Fruit fly (Drosophila melanogaster) whole organism, embryonic: ENCODE measurements around the gene HDAC1.

Experiments used
- Antp ChIP-seq: fragments of 200-800 bp; sonication (Bioruptor generic); optimal IDR thresholded peaks from 3 replicates; lab custom pipeline; 2016; ENCODE audit warnings: missing biosample characterization, missing genetic modification characterization
- Blimp-1 ChIP-seq: fragments of 200-800 bp; sonication (Bioruptor generic); optimal IDR thresholded peaks from 3 replicates; lab custom pipeline; 2018; ENCODE audit warnings: missing biosample characterization, missing genetic modification characterization, mild to moderate bottlenecking, moderate library complexity, missing genetic modification reagents
- CG10543 ChIP-seq: fragments of 200-800 bp; sonication (Bioruptor generic); optimal IDR thresholded peaks from 3 replicates; lab custom pipeline; 2017; ENCODE audit warnings: missing biosample characterization, mild to moderate bottlenecking, missing genetic modification characterization, moderate library complexity
- CG10979 ChIP-seq: fragments of 200-800 bp; sonication (Bioruptor generic); optimal IDR thresholded peaks from 2 replicates; lab custom pipeline; 2018; ENCODE audit warnings: missing biosample characterization, mild to moderate bottlenecking, missing genetic modification characterization, moderate library complexity
- CG11723 ChIP-seq: fragments of 200-800 bp; sonication (Bioruptor generic); optimal IDR thresholded peaks from 2 replicates; lab custom pipeline; 2017; ENCODE audit warnings: missing biosample characterization, mild to moderate bottlenecking, missing genetic modification characterization
- CG12219 ChIP-seq: fragments of 200-800 bp; sonication (Bioruptor generic); optimal IDR thresholded peaks from 3 replicates; lab custom pipeline; 2018; ENCODE audit warnings: missing biosample characterization, mild to moderate bottlenecking, missing genetic modification characterization
- CG14014 ChIP-seq: fragments of 200-800 bp; sonication (Bioruptor generic); IDR thresholded peaks from 2 replicates; pipeline ENCODE4 v1.3.6; 2022; ENCODE audit warnings: missing biosample characterization, missing genetic modification characterization
- CG16779 ChIP-seq: fragments of 200-800 bp; sonication (Bioruptor generic); IDR thresholded peaks from 2 replicates; pipeline ENCODE4 v1.3.6; 2022; ENCODE audit warnings: missing biosample characterization, missing genetic modification characterization
- CG17361 ChIP-seq: fragments of 200-800 bp; sonication (Bioruptor generic); IDR thresholded peaks from 3 replicates; pipeline ENCODE4 v1.3.6; 2022; ENCODE audit warnings: missing biosample characterization, missing genetic modification characterization
- CG17829 ChIP-seq: fragments of 200-800 bp; optimal IDR thresholded peaks from 2 replicates; lab custom pipeline; 2019; ENCODE audit warnings: missing biosample characterization, mild to moderate bottlenecking, missing genetic modification characterization, moderate library complexity
- CG33557 ChIP-seq: fragments of 200-800 bp; sonication (Bioruptor generic); optimal IDR thresholded peaks from 2 replicates; lab custom pipeline; 2019; ENCODE audit warnings: missing biosample characterization, mild to moderate bottlenecking, missing genetic modification characterization, moderate library complexity
- CG4360 ChIP-seq: fragments of 200-800 bp; sonication (Bioruptor generic); IDR thresholded peaks from 2 replicates; pipeline ENCODE4 v1.3.6; 2022; ENCODE audit warnings: missing biosample characterization, missing genetic modification characterization
- CG4730 ChIP-seq: fragments of 200-800 bp; sonication (Bioruptor generic); IDR thresholded peaks from 2 replicates; pipeline ENCODE4 v1.3.6; 2022; ENCODE audit warnings: missing biosample characterization, missing genetic modification characterization
- CG6683 ChIP-seq: fragments of 200-800 bp; sonication (Bioruptor generic); optimal IDR thresholded peaks from 2 replicates; lab custom pipeline; 2017; ENCODE audit warnings: missing biosample characterization, mild to moderate bottlenecking, missing genetic modification characterization, missing genetic modification reagents
- CG8290 ChIP-seq, 3 experiments: fragments of 200-800 bp; sonication (Bioruptor generic); optimal IDR thresholded peaks; 2 replicates each; lab custom pipeline; 2016 to 2019; ENCODE audit warnings: missing biosample characterization in 3 of 3, missing genetic modification characterization in 3 of 3, mild to moderate bottlenecking in 2 of 3, moderate library complexity in 1 of 3
- CG8924 ChIP-seq: fragments of 200-800 bp; optimal IDR thresholded peaks from 3 replicates; lab custom pipeline; 2019; ENCODE audit warnings: missing biosample characterization, mild to moderate bottlenecking, missing genetic modification characterization, moderate library complexity
- CG9797 ChIP-seq: fragments of 200-800 bp; sonication (Bioruptor generic); optimal IDR thresholded peaks from 3 replicates; lab custom pipeline; 2018; ENCODE audit warnings: missing biosample characterization, mild to moderate bottlenecking, missing genetic modification characterization
- D ChIP-seq, 2 experiments: fragments of 200-800 bp in 1 of 2; fragments of >200 bp in 1 of 2; sonication (Bioruptor generic) in 1 of 2; optimal IDR thresholded peaks; 2 replicates in 1 of 2; 3 replicates in 1 of 2; lab custom pipeline; 2017; ENCODE audit warnings: mild to moderate bottlenecking in 1 of 2, missing biosample characterization in 1 of 2, missing genetic modification characterization in 1 of 2, missing genetic modification reagents in 1 of 2
- Dek ChIP-seq: fragments of 200-800 bp; sonication (Bioruptor generic); optimal IDR thresholded peaks from 3 replicates; lab custom pipeline; 2019; ENCODE audit warnings: missing biosample characterization, mild to moderate bottlenecking, missing genetic modification characterization, moderate library complexity
- Drgx ChIP-seq: fragments of 200-800 bp; sonication (Bioruptor generic); IDR thresholded peaks from 2 replicates; pipeline ENCODE4 v1.3.6; 2022; ENCODE audit warnings: missing biosample characterization, missing genetic modification characterization
- HmgD ChIP-seq: fragments of 200-800 bp; sonication (Bioruptor generic); optimal IDR thresholded peaks from 3 replicates; lab custom pipeline; 2016; ENCODE audit warnings: missing biosample characterization, missing genetic modification characterization
- Hr51 ChIP-seq, 2 experiments: fragments of 200-800 bp; sonication (Bioruptor generic); optimal IDR thresholded peaks; 2 replicates in 1 of 2; 3 replicates in 1 of 2; lab custom pipeline; 2016 to 2018; ENCODE audit warnings: missing biosample characterization in 2 of 2, missing genetic modification characterization in 2 of 2, mild to moderate bottlenecking in 1 of 2, moderate library complexity in 1 of 2
- Nf-YB ChIP-seq: fragments of 200-800 bp; sonication (Bioruptor generic); optimal IDR thresholded peaks from 3 replicates; lab custom pipeline; 2019; ENCODE audit warnings: missing biosample characterization, mild to moderate bottlenecking, missing genetic modification characterization, moderate library complexity
- NfI ChIP-seq: fragments of 200-800 bp; sonication (Bioruptor generic); optimal IDR thresholded peaks from 3 replicates; lab custom pipeline; 2018; ENCODE audit warnings: missing biosample characterization, mild to moderate bottlenecking, missing genetic modification characterization, moderate library complexity
- Opbp ChIP-seq: fragments of 200-800 bp; sonication (Bioruptor generic); IDR thresholded peaks from 3 replicates; pipeline ENCODE4 v1.3.6; 2022; ENCODE audit warnings: missing biosample characterization, missing genetic modification characterization; ENCODE audit not compliant: partially characterized antibody
- Side ChIP-seq: fragments of 200-800 bp; sonication (Bioruptor generic); optimal IDR thresholded peaks from 2 replicates; lab custom pipeline; 2016; ENCODE audit warnings: missing biosample characterization, missing genetic modification characterization
- Ssrp ChIP-seq: fragments of 200-800 bp; sonication (Bioruptor generic); optimal IDR thresholded peaks from 2 replicates; lab custom pipeline; 2018; ENCODE audit warnings: missing biosample characterization, mild to moderate bottlenecking, missing genetic modification characterization, moderate library complexity
- YL-1 ChIP-seq: fragments of 200-800 bp; sonication (Bioruptor generic); optimal IDR thresholded peaks from 3 replicates; lab custom pipeline; 2017; ENCODE audit warnings: missing biosample characterization, mild to moderate bottlenecking, missing genetic modification characterization
- ase ChIP-seq: fragments of 200-800 bp; sonication (Bioruptor generic); IDR thresholded peaks from 3 replicates; pipeline ENCODE4 v1.3.6; 2022; ENCODE audit warnings: missing biosample characterization, missing genetic modification characterization
- bab2 ChIP-seq: fragments of 200-800 bp; sonication (Bioruptor generic); optimal IDR thresholded peaks from 2 replicates; lab custom pipeline; 2016; ENCODE audit warnings: missing biosample characterization, missing genetic modification characterization
- cad ChIP-seq: fragments of >200 bp; optimal IDR thresholded peaks from 2 replicates; lab custom pipeline; 2017; ENCODE audit warnings: missing biosample characterization, missing genetic modification characterization
- chm ChIP-seq: fragments of 200-800 bp; sonication (Bioruptor generic); IDR thresholded peaks from 2 replicates; pipeline ENCODE4 v1.3.6; 2022; ENCODE audit warnings: missing biosample characterization, missing genetic modification characterization
- ewg ChIP-seq: fragments of 200-800 bp; sonication (Bioruptor generic); optimal IDR thresholded peaks from 3 replicates; lab custom pipeline; 2017; ENCODE audit warnings: mild to moderate bottlenecking, missing biosample characterization, missing genetic modification reagents, missing genetic modification characterization
- h ChIP-seq: fragments of >200 bp; optimal IDR thresholded peaks from 2 replicates; lab custom pipeline; 2017
- hb ChIP-seq: fragments of 200-800 bp; sonication (Bioruptor generic); IDR thresholded peaks from 3 replicates; pipeline ENCODE4 v1.3.6; 2022; ENCODE audit warnings: missing biosample characterization, missing genetic modification characterization; ENCODE audit not compliant: partially characterized antibody
- hkb ChIP-seq, 2 experiments: fragments of 200-800 bp in 1 of 2; fragments of >200 bp in 1 of 2; sonication (Bioruptor generic) in 1 of 2; IDR thresholded peaks in 1 of 2; optimal IDR thresholded peaks in 1 of 2; 2 replicates each; pipeline versions ENCODE4 v1.3.6 to Lab custom; 2017 to 2022; ENCODE audit warnings: missing biosample characterization in 1 of 2, missing genetic modification characterization in 1 of 2
- ind ChIP-seq: fragments of 200-800 bp; sonication (Bioruptor generic); optimal IDR thresholded peaks from 3 replicates; lab custom pipeline; 2016; ENCODE audit warnings: missing biosample characterization, missing genetic modification characterization
- mirr ChIP-seq: fragments of 200-800 bp; sonication (Bioruptor generic); optimal IDR thresholded peaks from 3 replicates; lab custom pipeline; 2018; ENCODE audit warnings: missing biosample characterization, mild to moderate bottlenecking, missing genetic modification characterization
- nerfin-1 ChIP-seq: fragments of 200-800 bp; sonication (Bioruptor generic); optimal IDR thresholded peaks from 3 replicates; lab custom pipeline; 2019; ENCODE audit warnings: missing biosample characterization, mild to moderate bottlenecking, missing genetic modification characterization, moderate library complexity
- scrt ChIP-seq: fragments of 200-800 bp; sonication (Bioruptor generic); optimal IDR thresholded peaks from 2 replicates; lab custom pipeline; 2018; ENCODE audit warnings: missing biosample characterization, mild to moderate bottlenecking, missing genetic modification characterization, moderate library complexity
- seq ChIP-seq: fragments of 200-800 bp; sonication (Bioruptor generic); IDR thresholded peaks from 2 replicates; pipeline ENCODE4 v1.3.6; 2022; ENCODE audit warnings: missing biosample characterization, missing genetic modification characterization
- stc ChIP-seq: fragments of 200-800 bp; sonication (Bioruptor generic); IDR thresholded peaks from 2 replicates; pipeline ENCODE4 v1.3.6; 2022; ENCODE audit warnings: missing biosample characterization, missing genetic modification characterization
- unc-4 ChIP-seq: fragments of 200-800 bp; sonication (Bioruptor generic); IDR thresholded peaks from 2 replicates; pipeline ENCODE4 v1.3.6; 2022; ENCODE audit warnings: missing biosample characterization, missing genetic modification characterization; ENCODE audit not compliant: partially characterized antibody
- unpg ChIP-seq: fragments of 200-800 bp; sonication (Bioruptor generic); optimal IDR thresholded peaks from 3 replicates; lab custom pipeline; 2018; ENCODE audit warnings: missing biosample characterization, mild to moderate bottlenecking, missing genetic modification characterization, moderate library complexity
- zen2 ChIP-seq: fragments of 200-800 bp; sonication (Bioruptor generic); IDR thresholded peaks from 3 replicates; pipeline ENCODE4 v1.3.6; 2022; ENCODE audit warnings: missing biosample characterization, missing genetic modification characterization; ENCODE audit not compliant: partially characterized antibody

The HDAC1 gene

dm6 chr3L:4625387-4626386 is 847 bp upstream of the HDAC1 start, which contains the start of gene Src64B (continued):
- no peak for TF ChIP-seq cad (GFP tag; lab: Kevin White, UChicago)
- TF ChIP-seq unpg (GFP tag; lab: Kevin White, UChicago), result peak; percentile 28
- TF ChIP-seq Dek (tag; lab: Kevin White, UChicago), result no peak
- TF ChIP-seq CG4360 (GFP tag; lab: Robert Waterston, UW), result peak; percentile 78
- peak; percentile 57; the same call in 1 of the 3 replicates for TF ChIP-seq hb
- TF ChIP-seq YL-1 (GFP tag; lab: Kevin White, UChicago), result peak; percentile 74
- peak; percentile 37 for TF ChIP-seq mirr (GFP tag; lab: Kevin White, UChicago)
- no peak for TF ChIP-seq CG17361 (GFP tag; lab: Robert Waterston, UW)
- peak; percentile 67 for TF ChIP-seq ewg (GFP tag; lab: Kevin White, UChicago)
- TF ChIP-seq Blimp-1 (GFP tag; lab: Kevin White, UChicago), result peak; percentile 8
- no peak for TF ChIP-seq HmgD
- no peak for TF ChIP-seq ind (GFP tag; lab: Kevin White, UChicago)
- TF ChIP-seq Nf-YB, result peak; percentile 27
- peak; percentile 18 for TF ChIP-seq CG33557
- no peak for TF ChIP-seq hkb (optimal IDR thresholded peaks at IDR 0.05; lab: Kevin White, UChicago)
- peak; percentile 46 for TF ChIP-seq hkb (GFP tag; IDR thresholded peaks at IDR 0.05; lab: Robert Waterston, UW)
- TF ChIP-seq CG8924 (tag; lab: Kevin White, UChicago), result peak; percentile 83
- peak; percentile 41 for TF ChIP-seq CG10543 (GFP tag; lab: Kevin White, UChicago)
- no peak; the same call in 2 of the 3 replicates for TF ChIP-seq zen2 (GFP tag; lab: Robert Waterston, UW)
- TF ChIP-seq CG17829 (tag; lab: Kevin White, UChicago), result peak; percentile 12
- TF ChIP-seq stc (GFP tag; lab: Robert Waterston, UW), result no peak
- TF ChIP-seq D (optimal IDR thresholded peaks at IDR 0.05; lab: Kevin White, UChicago), result peak; percentile 25
- no peak for TF ChIP-seq D (GFP tag; optimal IDR thresholded peaks at IDR 0.05; lab: Kevin White, UChicago)
- TF ChIP-seq h (lab: Kevin White, UChicago), result no peak
- TF ChIP-seq Drgx (GFP tag; lab: Robert Waterston, UW), result peak; percentile 27; the same call in 1 of the 2 replicates
- TF ChIP-seq CG12219 (GFP tag; lab: Kevin White, UChicago), result peak; percentile 16
- 0 out of 2 replicates have a peak, but pooled peaks have one; percentile 32 for TF ChIP-seq CG16779 (GFP tag; lab: Robert Waterston, UW)
- TF ChIP-seq CG6683 (GFP tag; lab: Kevin White, UChicago), result no peak
- peak; percentile 16 for TF ChIP-seq CG10979 (tag; lab: Kevin White, UChicago)
- no peak for TF ChIP-seq CG4730 (GFP tag; lab: Robert Waterston, UW)
- TF ChIP-seq CG9797 (GFP tag; lab: Kevin White, UChicago), result peak; percentile 3
- peak; percentile 34; the same call in 1 of the 2 replicates for TF ChIP-seq CG14014 (GFP tag; lab: Robert Waterston, UW)
- TF ChIP-seq bab2, result no peak
- no peak for TF ChIP-seq CG8290 (GFP tag; optimal IDR thresholded peaks at IDR 0.05; lab: Kevin White, UChicago)
- TF ChIP-seq CG8290 (tag; optimal IDR thresholded peaks at IDR 0.05; lab: Kevin White, UChicago), result peak; percentile 20 to 60
- peak; percentile 25 for TF ChIP-seq scrt (GFP tag; lab: Kevin White, UChicago)
- TF ChIP-seq seq (GFP tag; lab: Robert Waterston, UW), result peak; percentile 42; the same call in 1 of the 2 replicates
- TF ChIP-seq ase (GFP tag; lab: Robert Waterston, UW), result no peak
- TF ChIP-seq Antp (GFP tag; lab: Kevin White, UChicago), result no peak
- peak; percentile 37 for TF ChIP-seq NfI (GFP tag; lab: Kevin White, UChicago)
- no peak for TF ChIP-seq Ssrp (tag; lab: Kevin White, UChicago)
- peak; percentile 77 for TF ChIP-seq nerfin-1 (tag; lab: Kevin White, UChicago)
- peak; percentile 65 for TF ChIP-seq chm (GFP tag; lab: Robert Waterston, UW)
- TF ChIP-seq unc-4 (GFP tag; lab: Robert Waterston, UW), result peak; percentile 63
- TF ChIP-seq Side, result peak; percentile 37
- TF ChIP-seq CG11723 (GFP tag; lab: Kevin White, UChicago), result peak; percentile 9
- peak; percentile 85 for TF ChIP-seq Opbp
- no peak for TF ChIP-seq Hr51 (GFP tag; optimal IDR thresholded peaks at IDR 0.05; lab: Kevin White, UChicago)
